Fruit fly (Drosophila melanogaster) whole organism: ENCODE measurements around the gene Syt1.

Experiments used
- CG8478 ChIP-seq: fragments of >200 bp; optimal IDR thresholded peaks from 2 replicates; lab custom pipeline; 2018; ENCODE audit warnings: inconsistent platforms
- EcR ChIP-seq, 2 experiments: fragments of >200 bp; optimal IDR thresholded peaks; 2 replicates each; lab custom pipeline; 2017; ENCODE audit warnings: missing biosample characterization in 2 of 2, missing genetic modification characterization in 2 of 2, missing genetic modification reagents in 2 of 2
- pan ChIP-seq: fragments of >200 bp; optimal IDR thresholded peaks from 2 replicates; lab custom pipeline; 2017
- usp ChIP-seq: fragments of >200 bp; optimal IDR thresholded peaks from 2 replicates; lab custom pipeline; 2017; ENCODE audit warnings: missing biosample characterization, missing genetic modification characterization, mixed read lengths

DNA sequence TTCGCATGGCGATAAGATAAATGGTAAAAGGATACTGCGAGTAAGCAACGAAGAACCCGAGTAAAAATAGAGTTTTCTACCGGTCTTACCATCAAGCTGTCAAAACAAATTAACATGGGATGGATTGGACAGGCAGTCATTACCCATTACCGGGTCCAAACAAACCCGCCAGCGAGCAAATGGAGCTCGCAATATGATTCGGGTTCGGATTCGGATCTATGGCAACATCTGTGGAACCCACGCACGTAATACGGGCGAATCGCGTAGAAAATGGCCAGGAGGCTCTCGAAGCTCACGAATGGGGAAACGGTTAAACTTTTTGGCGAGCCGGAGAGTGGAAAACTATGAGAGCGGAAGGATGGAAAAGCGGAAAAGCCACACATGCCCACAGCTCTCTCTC, 2.6 kb downstream of the Syt1 start:
- no peak for TF ChIP-seq EcR (GFP tag; optimal IDR thresholded peaks at IDR 0.05; lab: Kevin White, UChicago)
- no peak for TF ChIP-seq pan (lab: Kevin White, UChicago)
- no peak for TF ChIP-seq usp (GFP tag; lab: Kevin White, UChicago)
- no peak for TF ChIP-seq CG8478 (lab: Kevin White, UChicago)
